Worm (Caenorhabditis elegans): Measurements from ENCODE around the gene F26D11.13.

The F26D11.13 gene

ce11 chrV:7994570-7994969, 40.1 kb upstream of the F26D11.13 start, which contains the start of gene ceh-76:
Gene ceh-76 (minus strand): TSS chrV:7994670.
- no peak for TF ChIP-seq mep-1 (tag; optimal IDR thresholded peaks at IDR 0.05)
- no peak for TF ChIP-seq mxl-3 (GFP tag; optimal IDR thresholded peaks at IDR 0.05)
- TF ChIP-seq zfp-3 (GFP tag; conservative IDR thresholded peaks at IDR 0.05): no peak
- no peak for TF ChIP-seq egl-43 (GFP tag; IDR thresholded peaks at IDR 0.05)
- no peak for TF ChIP-seq set-16 (GFP tag; IDR thresholded peaks at IDR 0.05)
- TF ChIP-seq mxl-2 (GFP tag; conservative IDR thresholded peaks at IDR 0.05): no peak
- TF ChIP-seq tag-97 (GFP tag; IDR thresholded peaks at IDR 0.05): no peak
- no peak for TF ChIP-seq dpl-1 (GFP tag; optimal IDR thresholded peaks at IDR 0.05)
- no peak for TF ChIP-seq F26F4.8 (GFP tag; conservative IDR thresholded peaks at IDR 0.05)
- TF ChIP-seq spr-3 (GFP tag; optimal IDR thresholded peaks at IDR 0.05): no peak

DNA sequence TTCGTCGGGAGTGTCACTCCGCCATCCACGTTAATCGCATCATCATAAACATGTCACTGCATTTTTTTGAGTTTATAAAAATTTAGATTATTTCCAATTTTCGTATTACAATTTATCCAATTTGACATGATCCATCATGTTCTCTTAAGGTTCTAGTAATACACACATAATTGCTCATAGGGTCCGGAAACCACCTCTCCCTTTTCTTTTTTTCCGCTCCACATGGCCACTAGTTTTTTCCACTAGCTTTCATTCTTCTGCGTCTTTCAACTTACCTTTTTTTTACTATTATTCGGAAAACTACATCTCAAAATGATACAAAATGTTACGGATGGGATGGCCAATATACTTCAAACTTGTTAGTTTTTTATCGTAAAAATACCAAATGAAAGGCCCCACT, 31.4 kb upstream of the F26D11.13 start, which contains the start of gene Y97E10AL.1:
Gene Y97E10AL.1 (plus strand): TSS at position 301 of the 400 bp plus-strand sequence.
- TF ChIP-seq ceh-32 (tag; optimal IDR thresholded peaks at IDR 0.05; ENCODE audit: poor library complexity) (no peak), sdz-12 (GFP tag; optimal IDR thresholded peaks at IDR 0.05) (no peak)

- TF ChIP-seq mxl-3 (GFP tag; optimal IDR thresholded peaks at IDR 0.05) (peak; percentile 11), dpl-1 (GFP tag; optimal IDR thresholded peaks at IDR 0.05) (peak; percentile 21), F26F4.8 (GFP tag; conservative IDR thresholded peaks at IDR 0.05) (no peak), lin-15B (tag; optimal IDR thresholded peaks at IDR 0.05) (no peak), unc-130 (GFP tag; optimal IDR thresholded peaks at IDR 0.05) (no peak), dve-1 (tag; optimal IDR thresholded peaks at IDR 0.05; ENCODE audit: insufficient read depth) (peak; percentile 57), nhr-28 (tag; optimal IDR thresholded peaks at IDR 0.05) (peak; percentile 40), daf-16 (GFP tag; optimal IDR thresholded peaks at IDR 0.05) (no peak), daf-16 (tag; optimal IDR thresholded peaks at IDR 0.05) (peak; percentile 56), nhr-111 (GFP tag; optimal IDR thresholded peaks at IDR 0.05) (no peak), pha-4 (GFP tag; IDR thresholded peaks at IDR 0.05) (no peak), pha-4 (tag; optimal IDR thresholded peaks at IDR 0.05) (peak; percentile 92), lsy-2 (tag; optimal IDR thresholded peaks at IDR 0.05) (peak; percentile 39 to 96), dmd-9 (GFP tag; IDR thresholded peaks at IDR 0.05) (no peak), F37D6.2 (tag; optimal IDR thresholded peaks at IDR 0.05) (no peak), lin-13 (GFP tag; optimal IDR thresholded peaks at IDR 0.05) (no peak), ceh-82 (tag; optimal IDR thresholded peaks at IDR 0.05) (no peak), mes-2 (tag; optimal IDR thresholded peaks at IDR 0.05; ENCODE audit: poor library complexity, severe bottlenecking) (peak; percentile 46), mep-1 (tag; optimal IDR thresholded peaks at IDR 0.05) (peak; percentile 41), hlh-11 (tag; optimal IDR thresholded peaks at IDR 0.05) (peak; percentile 45), nhr-77 (tag; optimal IDR thresholded peaks at IDR 0.05) (peak; percentile 50), hlh-30 (tag; optimal IDR thresholded peaks at IDR 0.05; ENCODE audit: insufficient read depth) (peak; percentile 95), hmg-1.1 (GFP tag; IDR thresholded peaks at IDR 0.05) (no peak)
Observed at ce11 chrV:7983381-7984052, 29.1 kb upstream of the F26D11.13 start, which contains the start of the genes natb-1 and abhd-12. Gene natb-1 (minus strand): TSS chrV:7983431. Gene abhd-12 (plus strand): TSS chrV:7983879.

- no peak for TF ChIP-seq R02D3.7 (tag; optimal IDR thresholded peaks at IDR 0.05)
- no peak for TF ChIP-seq dpl-1 (GFP tag; optimal IDR thresholded peaks at IDR 0.05)
Observed at ce11 chrV:7980993-7981595, 26.6 kb upstream of the F26D11.13 start, which contains the start of gene F26D11.1. Gene F26D11.1 (plus strand): TSS chrV:7981545.

Measured in whole organism, L4 larva.